Worm (Caenorhabditis elegans) whole organism, L3 larva: ENCODE measurements around the gene clec-133.

ENCODE experiments used
- R02D3.7 ChIP-seq: fragments of 150-350 bp; optimal IDR thresholded peaks from 2 replicates; lab custom pipeline; 2014; ENCODE audit warnings: missing biosample characterization, missing genetic modification characterization
- mdl-1 ChIP-seq: fragments of 150-350 bp; optimal IDR thresholded peaks from 2 replicates; lab custom pipeline; 2014; ENCODE audit warnings: missing biosample characterization, missing genetic modification characterization
- nhr-11 ChIP-seq: fragments of 150-350 bp; optimal IDR thresholded peaks from 2 replicates; lab custom pipeline; 2014; ENCODE audit warnings: missing biosample characterization, missing genetic modification characterization
- nhr-12 ChIP-seq: fragments of 150-350 bp; optimal IDR thresholded peaks from 2 replicates; lab custom pipeline; 2014; ENCODE audit warnings: missing biosample characterization, missing genetic modification characterization
- tbx-2 ChIP-seq: sonication (generic microtip); optimal IDR thresholded peaks from 2 replicates; lab custom pipeline; 2016; ENCODE audit warnings: mild to moderate bottlenecking, missing genetic modification characterization, missing compliant biosample characterization
- unc-62 ChIP-seq: fragments of 150-350 bp; sonication (generic microtip); optimal IDR thresholded peaks from 4 replicates; lab custom pipeline; 2014; ENCODE audit warnings: missing biosample characterization, missing genetic modification reagents, missing genetic modification characterization

DNA sequence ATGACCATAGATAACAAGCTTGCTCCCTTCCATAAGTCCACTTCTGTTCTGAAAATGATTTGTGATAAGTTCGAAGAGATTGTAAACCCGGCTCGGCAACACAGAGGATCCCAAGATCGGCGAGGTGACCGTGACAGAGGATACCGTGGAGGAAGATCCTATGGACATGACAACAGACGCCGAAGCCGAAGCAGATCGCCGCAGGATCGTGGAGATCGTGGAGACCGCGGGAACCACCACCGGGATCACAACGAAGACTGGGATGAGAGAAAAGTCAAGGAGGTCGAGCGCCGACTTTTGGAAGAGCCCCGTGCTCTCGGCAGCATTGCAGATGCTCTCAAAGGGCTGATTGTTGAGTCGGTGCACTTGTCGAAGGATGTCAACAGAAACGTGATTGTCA, 26.4 kb downstream of the clec-133 start:
- no peak for TF ChIP-seq nhr-11 (tag; lab: Kevin White, UChicago)
- TF ChIP-seq unc-62 (GFP tag; lab: Kevin White, UChicago): no peak
- TF ChIP-seq nhr-12 (tag; lab: Kevin White, UChicago): no peak
- TF ChIP-seq mdl-1: no peak
- TF ChIP-seq tbx-2 (tag; lab: Kevin White, UChicago): no peak
- TF ChIP-seq R02D3.7 (tag; lab: Kevin White, UChicago): no peak
